Worm (Caenorhabditis elegans) whole organism, late embryonic: Measurements from ENCODE around the gene H04M03.11.

ENCODE experiments used
- F13H6.1 ChIP-seq: sonication (generic microtip); optimal IDR thresholded peaks from 2 replicates; lab custom pipeline; 2016; ENCODE audit warnings: missing genetic modification characterization, missing compliant biosample characterization
- ama-1 ChIP-seq: fragments of 150-350 bp; optimal IDR thresholded peaks from 2 replicates; lab custom pipeline; 2014
- che-1 ChIP-seq: sonication (generic microtip); optimal IDR thresholded peaks from 2 replicates; lab custom pipeline; 2016; ENCODE audit warnings: mild to moderate bottlenecking, missing genetic modification characterization, missing compliant biosample characterization
- elt-2 ChIP-seq: sonication (generic microtip); optimal IDR thresholded peaks from 2 replicates; lab custom pipeline; 2016; ENCODE audit warnings: missing genetic modification reagents, missing genetic modification characterization, missing compliant biosample characterization
- eyg-1 ChIP-seq: sonication (generic microtip); optimal IDR thresholded peaks from 2 replicates; lab custom pipeline; 2016; ENCODE audit warnings: missing genotype, missing genetic modification characterization, missing compliant biosample characterization
- hlh-13 ChIP-seq: fragments of 200-800 bp; sonication (Bioruptor generic); optimal IDR thresholded peaks from 2 replicates; lab custom pipeline; 2018; ENCODE audit warnings: mild to moderate bottlenecking, missing genetic modification characterization, missing compliant biosample characterization
- lin-11 ChIP-seq: fragments of 200-800 bp; sonication (Bioruptor generic); optimal IDR thresholded peaks from 2 replicates; lab custom pipeline; 2018; ENCODE audit warnings: mild to moderate bottlenecking, missing genetic modification characterization, missing compliant biosample characterization
- nhr-11 ChIP-seq: fragments of 150-350 bp; optimal IDR thresholded peaks from 2 replicates; lab custom pipeline; 2014; ENCODE audit warnings: missing biosample characterization, missing genetic modification characterization
- pha-4 ChIP-seq: fragments of 150-350 bp; optimal IDR thresholded peaks from 2 replicates; lab custom pipeline; 2018; ENCODE audit warnings: missing biosample characterization, missing genetic modification reagents, missing genetic modification characterization
- pqm-1 ChIP-seq: sonication (generic microtip); optimal IDR thresholded peaks from 2 replicates; lab custom pipeline; 2016; ENCODE audit warnings: missing genetic modification characterization, missing compliant biosample characterization
- unc-3 ChIP-seq, 2 experiments: fragments of 200-800 bp in 1 of 2; sonication (Bioruptor generic) in 1 of 2; sonication (generic microtip) in 1 of 2; conservative IDR thresholded peaks in 1 of 2; optimal IDR thresholded peaks in 1 of 2; 2 replicates each; pipeline versions ENCODE4 v1.3.6 to Lab custom; 2016 to 2022; ENCODE audit warnings: missing compliant biosample characterization in 2 of 2, missing genetic modification characterization in 2 of 2, missing genetic modification reagents in 1 of 2

- TF ChIP-seq che-1 (no peak), F13H6.1 (tag; lab: Kevin White, UChicago) (no peak), hlh-13 (GFP tag; lab: Kevin White, UChicago) (no peak), lin-11 (tag; lab: Kevin White, UChicago) (no peak), pqm-1 (tag; lab: Kevin White, UChicago) (no peak), elt-2 (no peak), nhr-11 (tag; lab: Kevin White, UChicago) (no peak), unc-3 (GFP tag; conservative IDR thresholded peaks at IDR 0.05; lab: Robert Waterston, UW) (no peak), unc-3 (tag; optimal IDR thresholded peaks at IDR 0.05; lab: Kevin White, UChicago) (no peak), eyg-1 (tag; lab: Kevin White, UChicago) (no peak), ama-1 (lab: Kevin White, UChicago) (no peak), pha-4 (tag; lab: Kevin White, UChicago) (no peak)
Measured at ce11 chrIV:5839178-5839577, 45.2 kb downstream of the H04M03.11 start, which contains the start of gene C06E7.2.
